Worm (Caenorhabditis elegans) whole organism, L4/young adult: ENCODE data around the gene idpa-3.

Source experiments
- dao-5 ChIP-seq: sonication (generic microtip); optimal IDR thresholded peaks from 2 replicates; lab custom pipeline; 2016; ENCODE audit warnings: missing genotype, missing genetic modification characterization, moderate library complexity, missing compliant biosample characterization
- him-1 ChIP-seq: sonication (generic microtip); optimal IDR thresholded peaks from 2 replicates; lab custom pipeline; 2016; ENCODE audit warnings: missing genotype, missing genetic modification reagents, missing genetic modification characterization, missing compliant biosample characterization

DNA sequence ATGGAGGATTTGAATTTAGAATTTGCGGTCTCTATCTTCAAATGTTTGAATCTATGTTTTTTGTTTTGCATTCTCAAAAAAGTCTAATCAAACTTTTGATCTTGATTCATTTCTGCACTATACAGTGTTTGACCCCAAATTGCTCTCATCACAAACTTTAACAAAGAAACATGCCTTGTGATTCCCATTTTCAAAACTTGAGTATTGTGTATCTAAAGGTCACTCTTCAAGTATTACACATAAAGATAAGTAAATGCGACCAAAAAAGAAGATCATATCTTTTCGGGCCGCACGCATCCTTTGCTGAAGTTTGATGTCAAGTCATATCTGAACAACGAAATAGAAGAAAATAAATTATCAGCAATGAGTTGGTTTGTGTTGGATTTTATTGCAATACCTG lies 34.3 kb upstream of the idpa-3 start:
- TF ChIP-seq him-1 (tag; lab: Kevin White, UChicago): no peak
- TF ChIP-seq dao-5: no peak
